Fruit fly (Drosophila melanogaster): ENCODE results near the gene twin.
A peak's percentile ranks its signal among the peaks of the same experiment; 100 is the strongest.

Gene twin

DNA sequence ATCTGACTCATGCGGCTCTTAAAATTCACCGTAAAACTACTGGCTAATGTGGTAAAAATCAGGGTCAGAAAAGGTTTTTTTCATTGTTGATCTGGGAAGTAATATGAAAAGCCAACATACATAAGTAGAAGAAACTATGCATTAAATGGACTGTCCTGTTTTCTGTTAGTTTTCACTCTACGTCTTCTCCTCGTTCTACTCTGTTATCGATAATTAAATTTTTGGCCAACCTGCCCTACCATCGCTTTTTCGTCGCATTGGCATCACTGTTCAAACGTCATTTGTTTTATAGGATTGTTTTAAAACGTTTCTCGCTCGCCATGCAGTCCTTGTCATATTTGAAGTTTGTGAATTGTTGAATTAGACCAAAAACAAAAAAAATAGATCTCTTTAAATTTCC lies 13.0 kb upstream of the twin start:
- TF ChIP-seq fd96Ca (GFP tag; IDR thresholded peaks at IDR 0.05), result no peak
- no peak for TF ChIP-seq CG8301 (tag; optimal IDR thresholded peaks at IDR 0.05)
- no peak for TF ChIP-seq CG12605 (GFP tag; IDR thresholded peaks at IDR 0.05)
- TF ChIP-seq CG9948 (tag; optimal IDR thresholded peaks at IDR 0.05), result no peak
- no peak for TF ChIP-seq CG14655 (GFP tag; optimal IDR thresholded peaks at IDR 0.05)
- TF ChIP-seq CG4496 (GFP tag; IDR thresholded peaks at IDR 0.05), result no peak
- no peak for TF ChIP-seq gl (tag; optimal IDR thresholded peaks at IDR 0.05)
- no peak for TF ChIP-seq CG8159 (tag; optimal IDR thresholded peaks at IDR 0.05)
- TF ChIP-seq EcR (GFP tag; optimal IDR thresholded peaks at IDR 0.05), result no peak
- no peak for TF ChIP-seq CG15710 (tag; optimal IDR thresholded peaks at IDR 0.05)
- no peak for TF ChIP-seq CG17806 (tag; optimal IDR thresholded peaks at IDR 0.05)
- TF ChIP-seq Pif1B (GFP tag; optimal IDR thresholded peaks at IDR 0.05), result no peak
- TF ChIP-seq CG13204 (GFP tag; optimal IDR thresholded peaks at IDR 0.05), result no peak
- TF ChIP-seq Ets98B (GFP tag; IDR thresholded peaks at IDR 0.05), result no peak
- no peak for TF ChIP-seq Snoo (tag; optimal IDR thresholded peaks at IDR 0.05)
- TF ChIP-seq D1 (tag; optimal IDR thresholded peaks at IDR 0.05), result no peak
- no peak for TF ChIP-seq Pif1A (GFP tag; optimal IDR thresholded peaks at IDR 0.05)
- no peak for TF ChIP-seq CG34367 (tag; optimal IDR thresholded peaks at IDR 0.05)
- TF ChIP-seq CG10348 (GFP tag; IDR thresholded peaks at IDR 0.05), result no peak
- no peak for TF ChIP-seq rn (GFP tag; IDR thresholded peaks at IDR 0.05)

DNA sequence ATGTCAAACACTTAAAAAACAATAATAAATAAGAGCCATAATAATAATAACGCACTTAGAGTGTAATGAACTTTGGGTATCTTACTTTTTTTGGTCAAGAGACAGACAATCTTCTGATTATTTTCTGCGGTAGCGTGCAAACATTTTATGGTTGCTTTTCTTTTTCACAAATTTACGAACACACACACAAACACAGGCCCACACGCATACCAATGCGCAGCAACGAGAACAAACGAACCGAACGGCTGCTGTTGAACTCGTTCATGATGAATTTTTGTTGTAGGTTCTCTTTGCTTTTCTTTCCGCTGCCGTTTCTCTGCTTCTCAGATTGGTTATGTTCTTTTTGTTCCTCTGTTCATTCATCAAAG lies 12.4 kb upstream of the twin start:
- TF ChIP-seq CG9948 (tag; optimal IDR thresholded peaks at IDR 0.05), result no peak
- TF ChIP-seq CG12605 (GFP tag; IDR thresholded peaks at IDR 0.05), result 0 out of 2 replicates have a peak, but pooled peaks have one; percentile 7
- no peak for TF ChIP-seq CG8301 (tag; optimal IDR thresholded peaks at IDR 0.05)
- peak; percentile 80 for TF ChIP-seq EcR (GFP tag; optimal IDR thresholded peaks at IDR 0.05)
- no peak for TF ChIP-seq CG14655 (GFP tag; optimal IDR thresholded peaks at IDR 0.05)

DNA sequence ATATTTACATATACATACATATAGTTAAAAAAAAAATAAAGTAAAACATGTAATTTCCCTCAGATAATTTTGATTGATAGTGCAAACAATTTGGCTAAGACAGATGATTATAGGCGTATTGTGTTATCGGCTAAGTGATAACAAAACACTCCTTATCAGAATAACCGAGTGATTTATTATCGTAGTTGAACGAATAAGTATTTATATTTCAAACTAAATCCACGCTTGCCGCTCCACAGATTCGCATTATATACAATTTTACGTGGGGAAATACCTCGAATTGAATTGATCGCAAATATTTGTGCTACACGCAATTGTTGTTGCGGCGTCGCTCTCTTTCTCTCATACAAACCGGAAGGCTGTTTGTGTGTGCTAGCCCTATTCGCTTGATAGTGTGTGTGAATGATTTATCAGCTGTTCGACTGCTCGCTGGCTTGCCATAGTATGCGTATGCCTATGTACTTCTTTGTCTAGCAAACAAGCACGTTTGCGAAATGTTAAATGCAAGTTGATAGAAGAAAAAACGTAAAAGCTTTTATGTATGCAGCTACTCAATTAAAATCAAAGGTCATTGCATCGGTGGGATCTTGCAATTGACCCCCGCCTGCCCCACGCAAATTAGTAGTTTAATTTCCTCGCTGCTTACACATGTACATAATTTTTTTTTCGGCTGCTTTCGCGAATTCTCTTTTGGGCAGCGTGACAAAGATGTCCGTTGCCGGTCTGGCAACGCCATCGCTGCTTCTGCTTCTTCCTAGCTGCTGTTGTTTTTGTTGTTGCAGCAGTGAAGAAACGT lies 11.8 kb upstream of the twin start:
- TF ChIP-seq CG13204 (GFP tag; optimal IDR thresholded peaks at IDR 0.05) (no peak), CG15710 (tag; optimal IDR thresholded peaks at IDR 0.05) (peak; percentile 16), CG12605 (GFP tag; IDR thresholded peaks at IDR 0.05) (no peak), CG4496 (GFP tag; IDR thresholded peaks at IDR 0.05) (peak; percentile 76; the same call in 2 of the 3 replicates), CG17806 (tag; optimal IDR thresholded peaks at IDR 0.05) (no peak), CG9948 (tag; optimal IDR thresholded peaks at IDR 0.05) (peak; percentile 8), CG8301 (tag; optimal IDR thresholded peaks at IDR 0.05) (no peak), Snoo (tag; optimal IDR thresholded peaks at IDR 0.05) (no peak), CG10348 (GFP tag; IDR thresholded peaks at IDR 0.05) (no peak), fd96Ca (GFP tag; IDR thresholded peaks at IDR 0.05) (no peak; the same call in 2 of the 3 replicates), Pif1A (GFP tag; optimal IDR thresholded peaks at IDR 0.05) (no peak)

DNA sequence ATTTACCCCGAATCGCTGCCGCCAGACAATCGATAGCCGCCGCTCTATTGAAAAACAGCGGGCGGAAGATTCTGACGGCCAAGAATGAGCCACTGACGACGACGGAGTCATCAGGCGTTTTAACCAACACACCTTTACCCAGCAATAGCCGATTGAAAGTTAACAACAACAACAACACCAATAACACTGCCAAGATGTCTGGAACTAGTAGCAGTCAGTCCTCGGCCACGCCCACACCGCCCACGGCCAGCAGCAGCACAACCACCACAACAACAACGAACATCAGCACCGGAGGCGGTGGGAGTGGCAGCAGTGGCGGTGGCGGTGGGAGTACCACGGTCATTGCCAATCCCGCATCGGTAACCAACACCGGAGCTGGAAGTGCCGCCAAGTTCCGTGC lies 10.1 kb upstream of the twin start:
- no peak for TF ChIP-seq CG12605 (GFP tag; IDR thresholded peaks at IDR 0.05)
- TF ChIP-seq CG32121 (GFP tag; IDR thresholded peaks at IDR 0.05), result no peak
- TF ChIP-seq Ets98B (GFP tag; IDR thresholded peaks at IDR 0.05), result no peak
- 0 out of 3 replicates have a peak, but pooled peaks have one; percentile 10 for TF ChIP-seq fd96Ca (GFP tag; IDR thresholded peaks at IDR 0.05)

dm6 chr3R:24231206-24231502 lies 9.4 kb upstream of the twin start:
- TF ChIP-seq EcR (GFP tag; optimal IDR thresholded peaks at IDR 0.05) (peak; percentile 41), Pif1B (GFP tag; optimal IDR thresholded peaks at IDR 0.05) (no peak), fd96Ca (GFP tag; IDR thresholded peaks at IDR 0.05) (peak; percentile 31; the same call in 1 of the 3 replicates), CG8301 (tag; optimal IDR thresholded peaks at IDR 0.05) (no peak)

dm6 chr3R:24230423-24231205 lies 8.8 kb upstream of the twin start, which contains the start of gene mask:
Gene mask, plus strand, starts transcription at chr3R:24230562.
- TF ChIP-seq CG12605 (GFP tag; IDR thresholded peaks at IDR 0.05) (0 out of 2 replicates have a peak, but pooled peaks have one; percentile 6), CG4496 (GFP tag; IDR thresholded peaks at IDR 0.05) (peak; percentile 75), CG9948 (tag; optimal IDR thresholded peaks at IDR 0.05) (no peak), CG14655 (GFP tag; optimal IDR thresholded peaks at IDR 0.05) (no peak), Pif1B (GFP tag; optimal IDR thresholded peaks at IDR 0.05) (no peak), CG8301 (tag; optimal IDR thresholded peaks at IDR 0.05) (no peak), CG8159 (tag; optimal IDR thresholded peaks at IDR 0.05) (peak; percentile 33), gl (tag; optimal IDR thresholded peaks at IDR 0.05) (peak; percentile 37), Ets98B (GFP tag; IDR thresholded peaks at IDR 0.05) (peak; percentile 20), CG34367 (tag; optimal IDR thresholded peaks at IDR 0.05) (peak; percentile 67), CG15710 (tag; optimal IDR thresholded peaks at IDR 0.05) (peak; percentile 43), Pif1A (GFP tag; optimal IDR thresholded peaks at IDR 0.05) (peak; percentile 30), Snoo (tag; optimal IDR thresholded peaks at IDR 0.05) (peak; percentile 81)
